Worm (Caenorhabditis elegans) whole organism, L1 larva: ENCODE data around the gene nspd-2.

Source experiments
- C04F5.9 ChIP-seq: sonication (generic microtip); optimal IDR thresholded peaks from 2 replicates; lab custom pipeline; 2016; ENCODE audit warnings: missing genetic modification characterization, missing compliant biosample characterization
- C34B4.2 ChIP-seq: sonication (generic microtip); optimal IDR thresholded peaks from 2 replicates; lab custom pipeline; 2017; ENCODE audit warnings: mild to moderate bottlenecking, missing genetic modification characterization, missing compliant biosample characterization
- F16B12.6 ChIP-seq: fragments of 150-350 bp; optimal IDR thresholded peaks from 2 replicates; lab custom pipeline; 2014; ENCODE audit warnings: missing biosample characterization, missing genetic modification characterization
- Y116A8C.19 ChIP-seq: sonication (generic microtip); optimal IDR thresholded peaks from 2 replicates; lab custom pipeline; 2016; ENCODE audit warnings: missing compliant biosample characterization, missing genetic modification characterization, borderline replicate concordance
- aha-1 ChIP-seq: fragments of 150-350 bp; optimal IDR thresholded peaks from 2 replicates; lab custom pipeline; 2014; ENCODE audit warnings: missing biosample characterization, missing genetic modification characterization
- aly-2 ChIP-seq: fragments of 150-350 bp; optimal IDR thresholded peaks from 2 replicates; lab custom pipeline; 2014; ENCODE audit warnings: missing biosample characterization, missing genetic modification characterization
- ama-1 ChIP-seq: fragments of 150-350 bp; optimal IDR thresholded peaks from 2 replicates; lab custom pipeline; 2014
- blmp-1 ChIP-seq: fragments of 150-350 bp; optimal IDR thresholded peaks from 2 replicates; lab custom pipeline; 2014; ENCODE audit warnings: missing biosample characterization, missing genetic modification characterization
- ceh-8 ChIP-seq: fragments of 200-800 bp; sonication (Bioruptor generic); optimal IDR thresholded peaks from 2 replicates; lab custom pipeline; 2018; ENCODE audit warnings: mild to moderate bottlenecking, missing genetic modification characterization, moderate library complexity, missing compliant biosample characterization
- egl-27 ChIP-seq, 2 experiments: fragments of 150-350 bp in 1 of 2; sonication (generic microtip); optimal IDR thresholded peaks; 3 replicates each; lab custom pipeline; 2017 to 2018; ENCODE audit warnings: missing biosample characterization in 2 of 2, missing genetic modification characterization in 2 of 2, missing genetic modification reagents in 2 of 2
- elt-2 ChIP-seq: sonication (generic microtip); optimal IDR thresholded peaks from 2 replicates; lab custom pipeline; 2016; ENCODE audit warnings: missing genetic modification characterization, mild to moderate bottlenecking, inconsistent platforms, missing compliant biosample characterization, missing genetic modification reagents
- elt-3 ChIP-seq, 6 experiments: fragments of 150-350 bp in 1 of 6; sonication (generic microtip); optimal IDR thresholded peaks; 2 replicates each; lab custom pipeline; 2017 to 2018; ENCODE audit warnings: missing biosample characterization in 6 of 6, missing genetic modification characterization in 6 of 6, inconsistent platforms in 1 of 6
- fkh-10 ChIP-seq: sonication (generic microtip); optimal IDR thresholded peaks from 2 replicates; lab custom pipeline; 2017; ENCODE audit warnings: missing biosample characterization, missing genetic modification reagents, missing genetic modification characterization
- fkh-4 ChIP-seq: sonication (generic microtip); optimal IDR thresholded peaks from 2 replicates; lab custom pipeline; 2016; ENCODE audit warnings: missing compliant biosample characterization, missing genetic modification characterization, borderline replicate concordance
- grh-1 ChIP-seq: fragments of 200-800 bp; sonication (Bioruptor generic); IDR thresholded peaks from 2 replicates; pipeline ENCODE4 v1.3.6; 2022; ENCODE audit warnings: missing genetic modification reagents, missing genetic modification characterization, missing compliant biosample characterization
- hlh-17 ChIP-seq: fragments of 200-800 bp; sonication (Bioruptor generic); optimal IDR thresholded peaks from 2 replicates; lab custom pipeline; 2018; ENCODE audit warnings: missing genetic modification characterization, mild to moderate bottlenecking, missing compliant biosample characterization, moderate library complexity, borderline replicate concordance
- hlh-4 ChIP-seq: sonication (generic microtip); optimal IDR thresholded peaks from 2 replicates; lab custom pipeline; 2016; ENCODE audit warnings: mild to moderate bottlenecking, missing genetic modification characterization, missing compliant biosample characterization
- isw-1 ChIP-seq: fragments of 200-800 bp; sonication (Bioruptor generic); IDR thresholded peaks from 2 replicates; pipeline ENCODE4 v1.3.6; 2022; ENCODE audit warnings: missing genetic modification characterization, missing compliant biosample characterization
- lin-13 ChIP-seq: fragments of 150-350 bp; optimal IDR thresholded peaks from 2 replicates; lab custom pipeline; 2014; ENCODE audit warnings: missing biosample characterization, missing genetic modification reagents, missing genetic modification characterization
- mdl-1 ChIP-seq, 2 experiments: fragments of 150-350 bp; optimal IDR thresholded peaks; 2 replicates each; lab custom pipeline; 2014 to 2017; ENCODE audit warnings: missing biosample characterization in 2 of 2, missing genetic modification characterization in 2 of 2, inconsistent platforms in 1 of 2
- mep-1 ChIP-seq: fragments of 150-350 bp; optimal IDR thresholded peaks from 2 replicates; lab custom pipeline; 2014; ENCODE audit warnings: missing biosample characterization, missing genetic modification characterization
- nhr-11 ChIP-seq: fragments of 150-350 bp; optimal IDR thresholded peaks from 2 replicates; lab custom pipeline; 2014; ENCODE audit warnings: missing biosample characterization, missing genetic modification characterization
- nhr-20 ChIP-seq: sonication (generic microtip); optimal IDR thresholded peaks from 2 replicates; lab custom pipeline; 2016; ENCODE audit warnings: mild to moderate bottlenecking, missing genetic modification characterization, missing compliant biosample characterization
- nhr-28 ChIP-seq: fragments of 150-350 bp; optimal IDR thresholded peaks from 2 replicates; lab custom pipeline; 2014; ENCODE audit warnings: missing biosample characterization, missing genetic modification characterization
- nhr-47 ChIP-seq: sonication (generic microtip); optimal IDR thresholded peaks from 2 replicates; lab custom pipeline; 2016; ENCODE audit warnings: mild to moderate bottlenecking, missing genetic modification characterization, moderate library complexity, missing compliant biosample characterization
- nhr-71 ChIP-seq: sonication (generic microtip); optimal IDR thresholded peaks from 2 replicates; lab custom pipeline; 2016; ENCODE audit warnings: mild to moderate bottlenecking, missing genetic modification characterization, moderate library complexity, missing compliant biosample characterization
- nhr-76 ChIP-seq: sonication (generic microtip); optimal IDR thresholded peaks from 2 replicates; lab custom pipeline; 2017; ENCODE audit warnings: missing biosample characterization, missing genetic modification characterization
- nhr-84 ChIP-seq: sonication (generic microtip); optimal IDR thresholded peaks from 2 replicates; lab custom pipeline; 2017; ENCODE audit warnings: missing biosample characterization, missing genetic modification characterization
- nhr-90 ChIP-seq: sonication (generic microtip); optimal IDR thresholded peaks from 2 replicates; lab custom pipeline; 2016; ENCODE audit warnings: mild to moderate bottlenecking, missing genetic modification characterization, missing compliant biosample characterization; ENCODE audit not compliant: poor library complexity
- pqm-1 ChIP-seq: sonication (generic microtip); optimal IDR thresholded peaks from 3 replicates; lab custom pipeline; 2017; ENCODE audit warnings: missing biosample characterization, missing genetic modification characterization
- skn-1 ChIP-seq: fragments of 150-350 bp; optimal IDR thresholded peaks from 2 replicates; lab custom pipeline; 2014; ENCODE audit warnings: missing biosample characterization, missing genetic modification characterization
- snpc-4 ChIP-seq: fragments of 150-350 bp; optimal IDR thresholded peaks from 2 replicates; lab custom pipeline; 2014; ENCODE audit warnings: missing biosample characterization, missing genetic modification characterization
- tbx-2 ChIP-seq: sonication (generic microtip); optimal IDR thresholded peaks from 2 replicates; lab custom pipeline; 2016; ENCODE audit warnings: missing genetic modification characterization, missing compliant biosample characterization
- tlp-1 ChIP-seq: fragments of 150-350 bp; optimal IDR thresholded peaks from 2 replicates; lab custom pipeline; 2014; ENCODE audit warnings: missing biosample characterization, missing genetic modification characterization
- unc-130 ChIP-seq: fragments of 150-350 bp; optimal IDR thresholded peaks from 2 replicates; lab custom pipeline; 2017; ENCODE audit warnings: missing biosample characterization, missing genetic modification characterization, inconsistent platforms
- unc-98 ChIP-seq: fragments of 200-800 bp; sonication (Bioruptor generic); IDR thresholded peaks from 2 replicates; pipeline ENCODE4 v1.3.6; 2022; ENCODE audit warnings: missing genetic modification characterization, missing compliant biosample characterization
- vab-15 ChIP-seq: sonication (generic microtip); optimal IDR thresholded peaks from 2 replicates; lab custom pipeline; 2017; ENCODE audit warnings: missing genotype, mild to moderate bottlenecking, missing genetic modification characterization, missing compliant biosample characterization
- zip-4 ChIP-seq: fragments of 200-800 bp; sonication (Bioruptor generic); optimal IDR thresholded peaks from 2 replicates; lab custom pipeline; 2018; ENCODE audit warnings: mild to moderate bottlenecking, missing genetic modification characterization, moderate library complexity, missing compliant biosample characterization

nspd-2 gene

DNA sequence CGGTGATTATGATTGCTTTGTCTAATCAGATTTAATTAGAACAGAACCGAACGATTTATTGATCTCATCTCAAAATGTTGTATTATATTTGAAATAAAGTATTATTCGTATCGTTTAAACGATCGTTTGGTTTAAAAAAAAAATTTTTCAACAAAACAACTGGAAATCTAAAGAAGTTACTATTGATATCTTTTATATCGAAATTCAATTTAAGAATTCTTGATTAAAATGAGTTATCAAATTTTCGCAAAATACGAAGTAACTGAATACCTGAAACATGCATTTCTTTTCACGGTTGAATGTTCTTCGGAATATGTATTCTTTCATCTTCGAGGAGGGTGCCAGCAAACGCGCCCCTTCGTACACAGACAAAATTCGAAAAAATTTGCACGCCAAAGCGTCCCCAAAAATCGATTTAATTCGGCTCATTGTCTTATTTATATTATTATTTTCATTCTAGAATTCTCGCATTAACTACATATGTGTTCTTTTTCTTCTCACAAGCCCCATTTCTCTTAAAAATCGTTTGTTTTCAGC, 14.2 kb downstream of the nspd-2 start, which contains the start of gene npp-1 (continued):
- TF ChIP-seq vab-15 (tag; lab: Kevin White, UChicago) (no peak), F16B12.6 (tag; lab: Kevin White, UChicago) (peak; percentile 9), nhr-84 (tag; lab: Kevin White, UChicago) (no peak), nhr-11 (no peak), lin-13 (GFP tag; lab: Kevin White, UChicago) (peak; percentile 35), aha-1 (no peak), nhr-90 (tag; lab: Kevin White, UChicago) (peak; percentile 17), elt-2 (tag; lab: Kevin White, UChicago) (no peak), fkh-4 (tag; lab: Kevin White, UChicago) (no peak), hlh-4 (tag; lab: Kevin White, UChicago) (no peak), pqm-1 (tag; lab: Kevin White, UChicago) (no peak), egl-27 (tag; optimal IDR thresholded peaks at IDR 0.05; lab: Kevin White, UChicago) (no peak), nhr-20 (tag; lab: Kevin White, UChicago) (peak; percentile 37), isw-1 (peak; percentile 10; the same call in 1 of the 2 replicates), aly-2 (tag; lab: Kevin White, UChicago) (no peak), nhr-47 (tag; lab: Kevin White, UChicago) (no peak)

DNA sequence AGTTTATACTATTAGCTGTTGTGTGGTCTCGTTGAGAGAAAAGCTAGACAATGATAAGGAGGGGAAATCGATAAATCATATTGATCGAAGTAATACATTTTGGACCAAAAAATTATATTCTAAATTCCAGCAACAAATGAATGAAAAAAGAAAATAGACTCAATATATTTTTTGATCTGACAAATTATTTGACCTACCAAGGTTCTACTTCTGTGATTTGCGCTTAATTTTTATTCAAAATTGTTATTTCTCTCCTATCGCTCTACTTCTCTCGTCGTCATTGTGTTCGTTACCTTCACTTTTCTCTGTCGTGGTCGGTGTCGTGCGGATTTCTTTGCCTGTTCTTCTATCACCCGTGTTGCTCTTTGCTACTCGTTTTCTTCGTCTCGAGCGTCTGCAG, 15.1 kb downstream of the nspd-2 start:
- TF ChIP-seq tbx-2 (tag; lab: Kevin White, UChicago) (no peak), ceh-8 (GFP tag; lab: Kevin White, UChicago) (no peak), ama-1 (lab: Kevin White, UChicago) (no peak), grh-1 (GFP tag; lab: Robert Waterston, UW) (no peak), mdl-1 (tag; optimal IDR thresholded peaks at IDR 0.05; lab: Kevin White, UChicago) (no peak)

DNA sequence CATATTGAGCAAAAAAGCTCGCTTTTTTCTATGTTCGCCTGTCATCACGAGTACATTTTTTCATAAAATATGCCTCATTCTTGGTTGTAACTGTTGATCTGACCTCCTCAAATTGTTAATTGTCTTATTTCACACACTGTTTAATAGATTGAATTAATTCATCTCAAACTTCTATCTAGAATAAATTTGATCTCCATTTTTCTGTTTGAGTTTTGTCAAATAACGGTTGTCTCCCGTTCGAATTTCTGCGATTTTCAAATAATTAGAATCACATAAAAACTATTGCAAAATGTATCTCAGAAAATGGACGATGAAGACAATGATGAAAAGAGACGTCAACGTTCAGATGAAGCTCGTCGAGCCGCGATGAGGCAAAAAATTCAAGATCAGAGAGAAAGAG, 18.1 kb downstream of the nspd-2 start, which contains the start of gene K07F5.14:
TSS of gene K07F5.14 (plus strand) at position 301 of the 400 bp plus-strand sequence.
- TF ChIP-seq nhr-47 (tag; lab: Kevin White, UChicago) = no peak
- no peak for TF ChIP-seq unc-98
- no peak for TF ChIP-seq hlh-17 (GFP tag; lab: Kevin White, UChicago)
- TF ChIP-seq nhr-71 (tag; lab: Kevin White, UChicago) = no peak
- no peak for TF ChIP-seq vab-15 (tag; lab: Kevin White, UChicago)
- no peak for TF ChIP-seq snpc-4 (tag; lab: Kevin White, UChicago)
- no peak for TF ChIP-seq nhr-76 (tag; lab: Kevin White, UChicago)
- no peak for TF ChIP-seq mdl-1 (tag; optimal IDR thresholded peaks at IDR 0.05; lab: Kevin White, UChicago)
- TF ChIP-seq skn-1 = no peak
- TF ChIP-seq fkh-10 (GFP tag; lab: Kevin White, UChicago) = no peak
- TF ChIP-seq unc-130 (tag; lab: Kevin White, UChicago) = no peak
- TF ChIP-seq C34B4.2 (tag; lab: Kevin White, UChicago) = no peak
- no peak for TF ChIP-seq C04F5.9 (tag; lab: Kevin White, UChicago)
- TF ChIP-seq, all 84 proteins: peak for 0

DNA sequence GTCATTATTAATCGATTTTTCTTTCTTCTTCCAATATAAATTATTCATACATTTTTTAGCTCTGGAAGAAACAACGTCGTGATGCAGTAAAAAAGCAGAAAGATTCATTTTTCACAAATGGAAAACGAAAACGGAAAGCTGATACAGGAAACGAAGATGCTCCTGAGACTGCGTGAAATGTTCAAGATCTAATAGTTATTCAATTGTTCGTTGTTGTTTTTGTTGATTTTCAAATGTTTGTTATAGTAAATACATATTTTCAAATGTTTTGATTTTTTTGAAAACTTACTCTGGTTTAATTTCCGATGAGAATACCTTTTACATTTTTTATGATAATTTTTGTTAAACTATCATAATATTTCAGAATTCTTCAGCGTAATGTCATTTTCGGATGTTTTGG, 20.0 kb downstream of the nspd-2 start, which contains the start of gene K07F5.16:
TSS of gene K07F5.16 (plus strand) at position 301 of the 400 bp plus-strand sequence.
- no peak for TF ChIP-seq zip-4
- no peak for TF ChIP-seq mep-1 (tag; lab: Kevin White, UChicago)
- TF ChIP-seq, all 84 proteins: peak for 0

DNA sequence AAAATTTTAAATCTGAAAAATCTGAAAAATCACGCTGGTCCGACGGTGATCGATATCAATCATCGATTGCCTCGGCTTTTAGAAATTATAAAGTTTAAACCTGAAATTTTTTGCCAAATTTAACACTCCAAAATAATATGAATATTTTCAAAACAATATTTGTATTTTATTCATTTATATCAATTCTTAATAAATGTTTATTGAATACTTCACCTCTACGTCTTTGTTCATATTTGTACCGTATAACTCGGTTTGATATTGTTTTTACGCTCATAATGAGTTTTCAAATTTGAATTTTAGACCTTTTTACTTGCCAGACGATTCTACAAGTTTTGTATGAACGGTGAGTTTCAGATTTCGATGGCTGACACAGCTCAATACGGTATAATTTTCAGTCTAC, 20.9 kb downstream of the nspd-2 start, which contains the start of the genes K07F5.15 and K07F5.22:
TSS of gene K07F5.15 (plus strand) at position 301 of the 400 bp plus-strand sequence.
TSS of gene K07F5.22 (plus strand) at position 301 of the 400 bp plus-strand sequence.
- no peak for TF ChIP-seq zip-4
- no peak for TF ChIP-seq blmp-1
- TF ChIP-seq nhr-28 (tag; lab: Kevin White, UChicago) = no peak
- TF ChIP-seq tlp-1 (tag; lab: Kevin White, UChicago) = no peak
- no peak for TF ChIP-seq elt-3 (tag; optimal IDR thresholded peaks at IDR 0.05; lab: Kevin White, UChicago)
- TF ChIP-seq Y116A8C.19 (tag; lab: Kevin White, UChicago) = no peak
